In genomic region chr2L:18805637-18806403, dm6 we compare ENCODE assay signal across 2 fruit fly cellular contexts.
TF ChIP-seq lines count a peak whose summit lies in the region.

No protein-coding gene starts in this region.

TF ChIP-seq in whole organism, embryonic, 481 proteins besides CTCF, POLR2A, EP300 and RAD21 (continued from another document):
- TF ChIP-seq Ets65A (GFP tag; lab: Kevin White, UChicago) (peak; percentile 38), Nf-YC (tag; optimal IDR thresholded peaks at IDR 0.05; lab: Kevin White, UChicago) (peak; percentile 81), CG31388 (GFP tag; optimal IDR thresholded peaks at IDR 0.05; lab: Kevin White, UChicago) (no peak), CG14710 (tag; optimal IDR thresholded peaks at IDR 0.05; lab: Kevin White, UChicago) (peak; percentile 14), CG1603 (tag; optimal IDR thresholded peaks at IDR 0.05; lab: Kevin White, UChicago) (peak; percentile 14), CHES-1-like (GFP tag; optimal IDR thresholded peaks at IDR 0.05; lab: Kevin White, UChicago) (no peak), seq (GFP tag; IDR thresholded peaks at IDR 0.05; lab: Robert Waterston, UW) (no peak), prd (optimal IDR thresholded peaks at IDR 0.05; lab: Kevin White, UChicago) (no peak), prd (GFP tag; IDR thresholded peaks at IDR 0.05; lab: Robert Waterston, UW) (peak; percentile 65; the same call in 2 of the 3 replicates), dmrt11E (tag; optimal IDR thresholded peaks at IDR 0.05; lab: Kevin White, UChicago) (peak; percentile 26), row (GFP tag; IDR thresholded peaks at IDR 0.05; lab: Robert Waterston, UW) (peak; percentile 26; the same call in 1 of the 3 replicates), Blimp-1 (GFP tag; optimal IDR thresholded peaks at IDR 0.05; lab: Kevin White, UChicago) (no peak), CG11085 (GFP tag; IDR thresholded peaks at IDR 0.05; lab: Robert Waterston, UW) (no peak), zfh1 (GFP tag; IDR thresholded peaks at IDR 0.05; lab: Robert Waterston, UW) (0 out of 3 replicates have a peak, but pooled peaks have one; percentile 13), CG18262 (tag; optimal IDR thresholded peaks at IDR 0.05; lab: Kevin White, UChicago) (peak; percentile 16), CG17359 (tag; optimal IDR thresholded peaks at IDR 0.05; lab: Kevin White, UChicago) (no peak), Nf-YB (GFP tag; optimal IDR thresholded peaks at IDR 0.05; lab: Kevin White, UChicago) (peak; percentile 69), Med (GFP tag; lab: Kevin White, UChicago) (peak; percentile 66), CG10979 (tag; optimal IDR thresholded peaks at IDR 0.05; lab: Kevin White, UChicago) (peak; percentile 39), cg (GFP tag; optimal IDR thresholded peaks at IDR 0.05; lab: Kevin White, UChicago) (peak; percentile 48), Doc3 (GFP tag; IDR thresholded peaks at IDR 0.05; lab: Robert Waterston, UW; ENCODE audit: partially characterized antibody) (no peak), CG9727 (GFP tag; optimal IDR thresholded peaks at IDR 0.05; lab: Kevin White, UChicago) (peak; percentile 7), E2f2 (GFP tag; IDR thresholded peaks at IDR 0.05; lab: Robert Waterston, UW) (0 out of 2 replicates have a peak, but pooled peaks have one; percentile 9), zen (tag; optimal IDR thresholded peaks at IDR 0.05; lab: Kevin White, UChicago) (peak; percentile 21), sens (GFP tag; lab: Kevin White, UChicago) (peak; percentile 77), CG17186 (GFP tag; optimal IDR thresholded peaks at IDR 0.05; lab: Kevin White, UChicago) (no peak), CG10959 (GFP tag; IDR thresholded peaks at IDR 0.05; lab: Robert Waterston, UW) (no peak), H15 (GFP tag; IDR thresholded peaks at IDR 0.05; lab: Robert Waterston, UW) (no peak), CG12391 (tag; optimal IDR thresholded peaks at IDR 0.05; lab: Kevin White, UChicago) (peak; percentile 6), Xrp1 (GFP tag; IDR thresholded peaks at IDR 0.05; lab: Robert Waterston, UW) (peak; percentile 55), gem (tag; optimal IDR thresholded peaks at IDR 0.05; lab: Kevin White, UChicago) (peak; percentile 39), Ets97D (GFP tag; optimal IDR thresholded peaks at IDR 0.05; lab: Kevin White, UChicago) (no peak), CG2712 (tag; optimal IDR thresholded peaks at IDR 0.05; lab: Kevin White, UChicago) (peak; percentile 31), gro (GFP tag; optimal IDR thresholded peaks at IDR 0.05; lab: Kevin White, UChicago) (no peak), CG12104 (GFP tag; optimal IDR thresholded peaks at IDR 0.05; lab: Kevin White, UChicago) (no peak)

TF ChIP-seq in whole organism, prepupa, 60 proteins besides CTCF, POLR2A, EP300 and RAD21 (continued from another document):
- peak in 1 of 2 experiments; percentile 17 for TF ChIP-seq ss (GFP tag; optimal IDR thresholded peaks at IDR 0.05; lab: Kevin White, UChicago)
- TF ChIP-seq CG1621 (tag; optimal IDR thresholded peaks at IDR 0.05; lab: Kevin White, UChicago) = no peak
- no peak for TF ChIP-seq dsx (GFP tag; optimal IDR thresholded peaks at IDR 0.05; lab: Kevin White, UChicago; ENCODE audit: poor library complexity, severe bottlenecking)
- TF ChIP-seq Hr4 (GFP tag; optimal IDR thresholded peaks at IDR 0.05; lab: Kevin White, UChicago) = no peak
- TF ChIP-seq CG6792 (GFP tag; optimal IDR thresholded peaks at IDR 0.05; lab: Kevin White, UChicago) = peak; percentile 39
- TF ChIP-seq CG8319 (GFP tag; optimal IDR thresholded peaks at IDR 0.05; lab: Kevin White, UChicago) = peak; percentile 32
- TF ChIP-seq CG11294 (GFP tag; IDR thresholded peaks at IDR 0.05; lab: Robert Waterston, UW) = no peak
- TF ChIP-seq lz (GFP tag; optimal IDR thresholded peaks at IDR 0.05; lab: Kevin White, UChicago) = peak; percentile 52
- peak; percentile 22 for TF ChIP-seq Ets96B (tag; optimal IDR thresholded peaks at IDR 0.05; lab: Kevin White, UChicago)
- TF ChIP-seq Ets21C (GFP tag; optimal IDR thresholded peaks at IDR 0.05; lab: Kevin White, UChicago) = peak; percentile 41
- no peak for TF ChIP-seq Lpt (GFP tag; optimal IDR thresholded peaks at IDR 0.05; lab: Kevin White, UChicago)
- TF ChIP-seq CG3032 (tag; optimal IDR thresholded peaks at IDR 0.05; lab: Kevin White, UChicago) = no peak
- TF ChIP-seq CG32006 (GFP tag; optimal IDR thresholded peaks at IDR 0.05; lab: Kevin White, UChicago) = no peak
- TF ChIP-seq fkh (GFP tag; optimal IDR thresholded peaks at IDR 0.05; lab: Kevin White, UChicago) = no peak
- TF ChIP-seq CG4318 (GFP tag; optimal IDR thresholded peaks at IDR 0.05; lab: Kevin White, UChicago) = no peak
- TF ChIP-seq CG31627 (GFP tag; optimal IDR thresholded peaks at IDR 0.05; lab: Kevin White, UChicago) = peak; percentile 52
- TF ChIP-seq CG16779 (tag; optimal IDR thresholded peaks at IDR 0.05; lab: Kevin White, UChicago) = no peak
- no peak for TF ChIP-seq CG6854 (GFP tag; optimal IDR thresholded peaks at IDR 0.05; lab: Kevin White, UChicago)
- peak; percentile 62 for TF ChIP-seq topi (GFP tag; optimal IDR thresholded peaks at IDR 0.05; lab: Kevin White, UChicago)
- TF ChIP-seq net (GFP tag; optimal IDR thresholded peaks at IDR 0.05; lab: Kevin White, UChicago) = no peak
- no peak for TF ChIP-seq Hr38 (GFP tag; optimal IDR thresholded peaks at IDR 0.05; lab: Kevin White, UChicago)
- TF ChIP-seq CG6163 (GFP tag; IDR thresholded peaks at IDR 0.05; lab: Robert Waterston, UW) = peak; percentile 46; the same call in 1 of the 3 replicates
- TF ChIP-seq Sox102F (GFP tag; optimal IDR thresholded peaks at IDR 0.05; lab: Kevin White, UChicago) = peak; percentile 36
- TF ChIP-seq Eip93F (GFP tag; optimal IDR thresholded peaks at IDR 0.05; lab: Kevin White, UChicago) = no peak
- peak; percentile 37 for TF ChIP-seq vri (GFP tag; optimal IDR thresholded peaks at IDR 0.05; lab: Kevin White, UChicago)
- TF ChIP-seq dac (GFP tag; optimal IDR thresholded peaks at IDR 0.05; lab: Kevin White, UChicago) = no peak
- TF ChIP-seq esn (GFP tag; optimal IDR thresholded peaks at IDR 0.05; lab: Kevin White, UChicago) = peak; percentile 65
- TF ChIP-seq CG6276 (GFP tag; optimal IDR thresholded peaks at IDR 0.05; lab: Kevin White, UChicago) = no peak
- peak; percentile 75 for TF ChIP-seq Eip78C (GFP tag; lab: Kevin White, UChicago)
- TF ChIP-seq Gug (GFP tag; IDR thresholded peaks at IDR 0.05; lab: Robert Waterston, UW) = no peak; the same call in 1 of the 2 replicates
- peak; percentile 18 for TF ChIP-seq pdm3 (GFP tag; optimal IDR thresholded peaks at IDR 0.05; lab: Kevin White, UChicago)
- TF ChIP-seq cyc (GFP tag; optimal IDR thresholded peaks at IDR 0.05; lab: Kevin White, UChicago) = peak; percentile 44
- no peak for TF ChIP-seq CG10631 (GFP tag; optimal IDR thresholded peaks at IDR 0.05; lab: Kevin White, UChicago)
- TF ChIP-seq Blimp-1 (GFP tag; optimal IDR thresholded peaks at IDR 0.05; lab: Kevin White, UChicago) = no peak
- peak; percentile 33 for TF ChIP-seq Eip75B (GFP tag; optimal IDR thresholded peaks at IDR 0.05; lab: Kevin White, UChicago)
TF ChIP-seq in whole organism, prepupa: peak in this region for 28.
